Worm (Caenorhabditis elegans) whole organism, early embryonic: ENCODE results near the gene C08F8.9.

ENCODE experiments used
- B0310.2 ChIP-seq: sonication (generic microtip); optimal IDR thresholded peaks from 2 replicates; lab custom pipeline; 2016; ENCODE audit warnings: mild to moderate bottlenecking, missing genetic modification characterization, missing compliant biosample characterization
- aly-1 ChIP-seq: sonication (generic microtip); optimal IDR thresholded peaks from 2 replicates; lab custom pipeline; 2016; ENCODE audit warnings: missing genetic modification characterization, missing compliant biosample characterization
- ama-1 ChIP-seq: fragments of 150-350 bp; optimal IDR thresholded peaks from 2 replicates; lab custom pipeline; 2014
- ceh-13 ChIP-seq: fragments of 200-800 bp; sonication (Bioruptor generic); optimal IDR thresholded peaks from 2 replicates; lab custom pipeline; 2018; ENCODE audit warnings: mild to moderate bottlenecking, missing genetic modification characterization, missing compliant biosample characterization
- ceh-36 ChIP-seq: sonication (generic microtip); optimal IDR thresholded peaks from 2 replicates; lab custom pipeline; 2016; ENCODE audit warnings: missing genetic modification characterization, inconsistent platforms, missing compliant biosample characterization
- pes-1 ChIP-seq: fragments of 200-800 bp; sonication (Bioruptor generic); IDR thresholded peaks from 2 replicates; pipeline ENCODE4 v1.3.6; 2022; ENCODE audit warnings: missing genetic modification reagents, missing genetic modification characterization, missing compliant biosample characterization
- tbx-11 ChIP-seq: fragments of 200-800 bp; sonication (Bioruptor generic); IDR thresholded peaks from 2 replicates; pipeline ENCODE4 v1.3.6; 2022; ENCODE audit warnings: missing genetic modification characterization, missing compliant biosample characterization

ce11 chrIV:11149454-11150163, 28.8 kb downstream of the C08F8.9 start, which contains the start of the genes F01G4.6 and pfd-1:
- TF ChIP-seq pes-1 (GFP tag; lab: Robert Waterston, UW) (peak; percentile 50; the same call in 1 of the 2 replicates), B0310.2 (tag; lab: Kevin White, UChicago) (no peak), ceh-13 (GFP tag; lab: Kevin White, UChicago) (no peak), aly-1 (tag; lab: Kevin White, UChicago) (no peak), tbx-11 (GFP tag; lab: Robert Waterston, UW) (no peak), ama-1 (no peak), ceh-36 (no peak)
